Fruit fly (Drosophila melanogaster): ENCODE results near the gene CG11162.

CG11162 gene

DNA sequence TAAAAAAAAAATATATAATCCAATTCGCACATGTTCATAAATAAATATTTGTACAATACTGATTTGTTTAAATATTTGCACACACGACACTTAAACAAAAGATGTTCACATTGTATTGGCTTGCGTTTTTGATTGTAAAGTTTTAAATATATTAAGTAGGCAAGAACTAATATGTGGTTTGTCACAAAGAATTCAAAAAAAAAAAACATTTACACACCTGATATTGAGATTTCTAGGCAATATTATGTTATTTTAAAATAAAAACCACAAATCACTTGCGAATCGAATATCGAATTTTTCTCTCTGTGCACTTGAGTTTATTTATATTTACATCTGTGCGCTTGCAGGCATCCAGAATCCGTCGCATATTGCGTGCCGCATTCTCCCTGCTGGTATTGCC, 2.9 kb downstream of the CG11162 start (continued):
- TF ChIP-seq her (GFP tag; optimal IDR thresholded peaks at IDR 0.05) (no peak), wor (GFP tag; IDR thresholded peaks at IDR 0.05) (no peak), Xrp1 (GFP tag; IDR thresholded peaks at IDR 0.05) (peak; percentile 16; the same call in 1 of the 2 replicates), ranshi (GFP tag; IDR thresholded peaks at IDR 0.05) (no peak), CG7839 (tag; optimal IDR thresholded peaks at IDR 0.05) (peak; percentile 9), sqz (GFP tag; optimal IDR thresholded peaks at IDR 0.05) (no peak), ind (GFP tag; optimal IDR thresholded peaks at IDR 0.05) (no peak), stwl (tag; optimal IDR thresholded peaks at IDR 0.05) (no peak), org-1 (GFP tag; optimal IDR thresholded peaks at IDR 0.05) (no peak), CG10959 (GFP tag; IDR thresholded peaks at IDR 0.05) (no peak), gfzf (GFP tag; optimal IDR thresholded peaks at IDR 0.05) (no peak), NK7.1 (GFP tag; optimal IDR thresholded peaks at IDR 0.05) (no peak), CG4707 (GFP tag; optimal IDR thresholded peaks at IDR 0.05) (no peak), CG34376 (GFP tag; optimal IDR thresholded peaks at IDR 0.05) (no peak), CG4730 (GFP tag; IDR thresholded peaks at IDR 0.05) (no peak), CG9932 (GFP tag; IDR thresholded peaks at IDR 0.05) (no peak), CG30020 (tag; optimal IDR thresholded peaks at IDR 0.05) (no peak), sr (GFP tag; IDR thresholded peaks at IDR 0.05) (no peak), HLHmδ (GFP tag; optimal IDR thresholded peaks at IDR 0.05) (no peak), CG11723 (GFP tag; optimal IDR thresholded peaks at IDR 0.05) (no peak), dmrt11E (tag; optimal IDR thresholded peaks at IDR 0.05) (peak; percentile 46), Dip3 (GFP tag; optimal IDR thresholded peaks at IDR 0.05) (no peak), CG9727 (GFP tag; optimal IDR thresholded peaks at IDR 0.05) (peak; percentile 41), CG17829 (tag; optimal IDR thresholded peaks at IDR 0.05) (peak; percentile 28), hbn (GFP tag; IDR thresholded peaks at IDR 0.05; ENCODE audit: partially characterized antibody) (no peak), dm (GFP tag; optimal IDR thresholded peaks at IDR 0.05) (no peak), CG11093 (GFP tag; IDR thresholded peaks at IDR 0.05) (no peak), Stat92E (GFP tag; optimal IDR thresholded peaks at IDR 0.05) (no peak), CG6654 (GFP tag; optimal IDR thresholded peaks at IDR 0.05) (no peak), Blimp-1 (GFP tag; optimal IDR thresholded peaks at IDR 0.05) (peak; percentile 44), CkIIα-i1 (GFP tag; IDR thresholded peaks at IDR 0.05) (no peak), gem (tag; optimal IDR thresholded peaks at IDR 0.05) (peak; percentile 70), CG8089 (GFP tag; optimal IDR thresholded peaks at IDR 0.05) (no peak), CG4282 (GFP tag; optimal IDR thresholded peaks at IDR 0.05) (no peak), phol (tag; optimal IDR thresholded peaks at IDR 0.05) (peak; percentile 44), CG16815 (GFP tag; optimal IDR thresholded peaks at IDR 0.05) (no peak), lbe (GFP tag; optimal IDR thresholded peaks at IDR 0.05) (peak; percentile 57), tna (GFP tag; IDR thresholded peaks at IDR 0.05; ENCODE audit: partially characterized antibody) (no peak), shn (GFP tag; optimal IDR thresholded peaks at IDR 0.05) (no peak), CG5180 (GFP tag; optimal IDR thresholded peaks at IDR 0.05) (no peak), sd (tag; optimal IDR thresholded peaks at IDR 0.05) (no peak), Mad (GFP tag; optimal IDR thresholded peaks at IDR 0.05) (no peak), trem (tag; optimal IDR thresholded peaks at IDR 0.05) (peak; percentile 12), GATAe (GFP tag; conservative IDR thresholded peaks at IDR 0.05) (no peak), CG8388 (GFP tag; optimal IDR thresholded peaks at IDR 0.05) (peak; percentile 45), Bdp1 (GFP tag; optimal IDR thresholded peaks at IDR 0.05) (no peak), bsh (GFP tag; optimal IDR thresholded peaks at IDR 0.05) (peak in 1 of 2 experiments; percentile 38), CG4854 (GFP tag; optimal IDR thresholded peaks at IDR 0.05) (no peak), CG13296 (GFP tag; optimal IDR thresholded peaks at IDR 0.05) (peak; percentile 4), CG2678 (tag; optimal IDR thresholded peaks at IDR 0.05) (peak; percentile 52), slou (GFP tag; optimal IDR thresholded peaks at IDR 0.05) (no peak)
